Fruit fly (Drosophila melanogaster) whole organism, embryonic: ENCODE measurements around the gene CG2003.

Source experiments
- B-H1 ChIP-seq: fragments of 200-800 bp; sonication (Bioruptor generic); IDR thresholded peaks from 3 replicates; pipeline ENCODE4 v1.3.6; 2022; ENCODE audit warnings: missing biosample characterization, missing genetic modification characterization
- Bteb2 ChIP-seq: fragments of 200-800 bp; sonication (Bioruptor generic); optimal IDR thresholded peaks from 2 replicates; lab custom pipeline; 2016; ENCODE audit warnings: missing biosample characterization, missing genetic modification characterization
- CG1024 ChIP-seq: fragments of 200-800 bp; sonication (Bioruptor generic); IDR thresholded peaks from 2 replicates; pipeline ENCODE4 v1.3.6; 2022; ENCODE audit warnings: missing biosample characterization, missing genetic modification characterization
- CG10654 ChIP-seq: fragments of 200-800 bp; sonication (Bioruptor generic); optimal IDR thresholded peaks from 2 replicates; lab custom pipeline; 2016; ENCODE audit warnings: missing biosample characterization, missing genetic modification characterization
- CG11695 ChIP-seq: fragments of 200-800 bp; sonication (Bioruptor generic); IDR thresholded peaks from 3 replicates; pipeline ENCODE4 v1.3.6; 2022; ENCODE audit warnings: missing biosample characterization, missing genetic modification characterization
- CG12744 ChIP-seq: fragments of 200-800 bp; sonication (Bioruptor generic); optimal IDR thresholded peaks from 2 replicates; lab custom pipeline; 2016; ENCODE audit warnings: missing biosample characterization, missing genetic modification characterization
- CG13624 ChIP-seq: fragments of 200-800 bp; sonication (Bioruptor generic); optimal IDR thresholded peaks from 2 replicates; lab custom pipeline; 2016; ENCODE audit warnings: missing biosample characterization, missing genetic modification characterization
- CG2199 ChIP-seq: fragments of 200-800 bp; sonication (Bioruptor generic); IDR thresholded peaks from 3 replicates; pipeline ENCODE4 v1.3.6; 2022; ENCODE audit warnings: missing biosample characterization, missing genetic modification characterization
- CG31441 ChIP-seq: fragments of 200-800 bp; sonication (Bioruptor generic); IDR thresholded peaks from 2 replicates; pipeline ENCODE4 v1.3.6; 2022; ENCODE audit warnings: missing biosample characterization, missing genetic modification characterization
- CG3163 ChIP-seq: fragments of 200-800 bp; sonication (Bioruptor generic); optimal IDR thresholded peaks from 3 replicates; lab custom pipeline; 2016; ENCODE audit warnings: missing biosample characterization, missing genetic modification characterization
- CG3281 ChIP-seq: fragments of 200-800 bp; sonication (Bioruptor generic); optimal IDR thresholded peaks from 3 replicates; lab custom pipeline; 2017; ENCODE audit warnings: missing biosample characterization, mild to moderate bottlenecking, missing genetic modification characterization
- CG5180 ChIP-seq: fragments of 200-800 bp; sonication (Bioruptor generic); optimal IDR thresholded peaks from 3 replicates; lab custom pipeline; 2017; ENCODE audit warnings: missing biosample characterization, missing genetic modification characterization, mild to moderate bottlenecking, moderate library complexity, missing genetic modification reagents
- CG7839 ChIP-seq: fragments of 200-800 bp; sonication (Bioruptor generic); optimal IDR thresholded peaks from 3 replicates; lab custom pipeline; 2018; ENCODE audit warnings: missing biosample characterization, mild to moderate bottlenecking, missing genetic modification characterization, moderate library complexity
- CG7987 ChIP-seq: fragments of 200-800 bp; sonication (Bioruptor generic); optimal IDR thresholded peaks from 2 replicates; lab custom pipeline; 2018; ENCODE audit warnings: missing biosample characterization, mild to moderate bottlenecking, missing genetic modification characterization, moderate library complexity
- CG8281 ChIP-seq: fragments of 200-800 bp; sonication (Bioruptor generic); optimal IDR thresholded peaks from 2 replicates; lab custom pipeline; 2018; ENCODE audit warnings: missing biosample characterization, mild to moderate bottlenecking, missing genetic modification characterization, moderate library complexity
- CG8290 ChIP-seq, 3 experiments: fragments of 200-800 bp; sonication (Bioruptor generic); optimal IDR thresholded peaks; 2 replicates each; lab custom pipeline; 2016 to 2019; ENCODE audit warnings: missing biosample characterization in 3 of 3, missing genetic modification characterization in 3 of 3, mild to moderate bottlenecking in 2 of 3, moderate library complexity in 1 of 3
- CG8924 ChIP-seq: fragments of 200-800 bp; optimal IDR thresholded peaks from 3 replicates; lab custom pipeline; 2019; ENCODE audit warnings: missing biosample characterization, mild to moderate bottlenecking, missing genetic modification characterization, moderate library complexity
- CG9215 ChIP-seq: fragments of 200-800 bp; sonication (Bioruptor generic); IDR thresholded peaks from 2 replicates; pipeline ENCODE4 v1.3.6; 2022; ENCODE audit warnings: missing biosample characterization, missing genetic modification characterization
- D ChIP-seq, 2 experiments: fragments of 200-800 bp in 1 of 2; fragments of >200 bp in 1 of 2; sonication (Bioruptor generic) in 1 of 2; optimal IDR thresholded peaks; 2 replicates in 1 of 2; 3 replicates in 1 of 2; lab custom pipeline; 2017; ENCODE audit warnings: mild to moderate bottlenecking in 1 of 2, missing biosample characterization in 1 of 2, missing genetic modification characterization in 1 of 2, missing genetic modification reagents in 1 of 2
- Dip2 ChIP-seq: fragments of 200-800 bp; sonication (Bioruptor generic); IDR thresholded peaks from 2 replicates; pipeline ENCODE4 v1.3.6; 2022; ENCODE audit warnings: missing biosample characterization, missing genetic modification characterization
- E2f1 ChIP-seq: fragments of 200-800 bp; sonication (Bioruptor generic); IDR thresholded peaks from 2 replicates; pipeline ENCODE4 v1.3.6; 2022; ENCODE audit warnings: missing biosample characterization, missing genetic modification characterization
- Gsc ChIP-seq: fragments of 200-800 bp; sonication (Bioruptor generic); IDR thresholded peaks from 2 replicates; pipeline ENCODE4 v1.3.6; 2022; ENCODE audit warnings: missing biosample characterization, missing genetic modification characterization
- H15 ChIP-seq: fragments of 200-800 bp; sonication (Bioruptor generic); IDR thresholded peaks from 3 replicates; pipeline ENCODE4 v1.3.6; 2022; ENCODE audit warnings: missing biosample characterization, missing genetic modification characterization
- Lim3 ChIP-seq: fragments of 200-800 bp; sonication (Bioruptor generic); IDR thresholded peaks from 2 replicates; pipeline ENCODE4 v1.3.6; 2022; ENCODE audit warnings: missing biosample characterization, missing genetic modification characterization
- MESR4 ChIP-seq: fragments of 200-800 bp; sonication (Bioruptor generic); optimal IDR thresholded peaks from 2 replicates; lab custom pipeline; 2018; ENCODE audit warnings: missing biosample characterization, mild to moderate bottlenecking, missing genetic modification characterization, moderate library complexity
- Mad ChIP-seq: fragments of 200-800 bp; sonication (Bioruptor generic); optimal IDR thresholded peaks from 2 replicates; lab custom pipeline; 2016; ENCODE audit warnings: missing biosample characterization, missing genetic modification characterization
- Nf-YC ChIP-seq: fragments of 200-800 bp; optimal IDR thresholded peaks from 3 replicates; lab custom pipeline; 2019; ENCODE audit warnings: missing biosample characterization, mild to moderate bottlenecking, missing genetic modification characterization, moderate library complexity
- Opbp ChIP-seq: fragments of 200-800 bp; sonication (Bioruptor generic); IDR thresholded peaks from 3 replicates; pipeline ENCODE4 v1.3.6; 2022; ENCODE audit warnings: missing biosample characterization, missing genetic modification characterization; ENCODE audit not compliant: partially characterized antibody
- Optix ChIP-seq: fragments of 200-800 bp; sonication (Bioruptor generic); IDR thresholded peaks from 3 replicates; pipeline ENCODE4 v1.3.6; 2022; ENCODE audit warnings: missing biosample characterization, missing genetic modification characterization
- Rx ChIP-seq: fragments of 200-800 bp; sonication (Bioruptor generic); IDR thresholded peaks from 2 replicates; pipeline ENCODE4 v1.3.6; 2022; ENCODE audit warnings: missing biosample characterization, missing genetic modification characterization
- Tbp ChIP-seq: fragments of >200 bp; optimal IDR thresholded peaks from 2 replicates; lab custom pipeline; 2018; ENCODE audit warnings: missing biosample characterization, missing genetic modification characterization
- al ChIP-seq: fragments of 200-800 bp; sonication (Bioruptor generic); IDR thresholded peaks from 2 replicates; pipeline ENCODE4 v1.3.6; 2022; ENCODE audit warnings: missing biosample characterization, missing genetic modification characterization
- az2 ChIP-seq: fragments of 200-800 bp; sonication (Bioruptor generic); optimal IDR thresholded peaks from 3 replicates; lab custom pipeline; 2016; ENCODE audit warnings: missing biosample characterization, missing genetic modification characterization
- bowl ChIP-seq: fragments of 200-800 bp; sonication (Bioruptor generic); IDR thresholded peaks from 2 replicates; pipeline ENCODE4 v1.3.6; 2022; ENCODE audit warnings: missing biosample characterization, missing genetic modification characterization
- bsh ChIP-seq, 2 experiments: fragments of 200-800 bp; sonication (Bioruptor generic); optimal IDR thresholded peaks; 2 replicates each; lab custom pipeline; 2017 to 2018; ENCODE audit warnings: mild to moderate bottlenecking in 2 of 2, missing biosample characterization in 2 of 2, missing genetic modification characterization in 2 of 2, moderate library complexity in 1 of 2
- cg ChIP-seq: fragments of 200-800 bp; sonication (Bioruptor generic); optimal IDR thresholded peaks from 3 replicates; lab custom pipeline; 2019; ENCODE audit warnings: missing biosample characterization, mild to moderate bottlenecking, missing genetic modification characterization, moderate library complexity
- chif ChIP-seq, 2 experiments: fragments of 200-800 bp; sonication (Bioruptor generic); optimal IDR thresholded peaks; 3 replicates each; lab custom pipeline; 2016; ENCODE audit warnings: missing biosample characterization in 2 of 2, missing genetic modification characterization in 2 of 2
- chm ChIP-seq: fragments of 200-800 bp; sonication (Bioruptor generic); IDR thresholded peaks from 2 replicates; pipeline ENCODE4 v1.3.6; 2022; ENCODE audit warnings: missing biosample characterization, missing genetic modification characterization
- dmrt11E ChIP-seq: fragments of 200-800 bp; sonication (Bioruptor generic); optimal IDR thresholded peaks from 3 replicates; lab custom pipeline; 2018; ENCODE audit warnings: missing biosample characterization, mild to moderate bottlenecking, missing genetic modification characterization, moderate library complexity
- ems ChIP-seq: fragments of 200-800 bp; sonication (Bioruptor generic); optimal IDR thresholded peaks from 3 replicates; lab custom pipeline; 2016; ENCODE audit warnings: missing biosample characterization, missing genetic modification characterization
- fru ChIP-seq: fragments of >200 bp; optimal IDR thresholded peaks from 2 replicates; lab custom pipeline; 2017
- grau ChIP-seq: fragments of 200-800 bp; optimal IDR thresholded peaks from 3 replicates; lab custom pipeline; 2019; ENCODE audit warnings: missing biosample characterization, mild to moderate bottlenecking, missing genetic modification characterization, moderate library complexity
- nmo ChIP-seq: fragments of 200-800 bp; sonication (Bioruptor generic); optimal IDR thresholded peaks from 2 replicates; lab custom pipeline; 2018; ENCODE audit warnings: missing biosample characterization, mild to moderate bottlenecking, missing genetic modification characterization, moderate library complexity
- pita ChIP-seq: fragments of 200-800 bp; sonication (Bioruptor generic); optimal IDR thresholded peaks from 2 replicates; lab custom pipeline; 2017; ENCODE audit warnings: missing biosample characterization, mild to moderate bottlenecking, missing genetic modification characterization
- sc ChIP-seq, 3 experiments: fragments of >200 bp in 2 of 3; fragments of 200-800 bp in 1 of 3; sonication (Bioruptor generic) in 1 of 3; optimal IDR thresholded peaks; 2 replicates in 2 of 3; 3 replicates in 1 of 3; lab custom pipeline; 2017; ENCODE audit warnings: mild to moderate bottlenecking in 1 of 3, missing biosample characterization in 1 of 3, missing genetic modification characterization in 1 of 3, missing genetic modification reagents in 1 of 3
- ssp ChIP-seq: fragments of 200-800 bp; sonication (Bioruptor generic); IDR thresholded peaks from 2 replicates; pipeline ENCODE4 v1.3.6; 2022; ENCODE audit warnings: missing biosample characterization, missing genetic modification characterization
- sug ChIP-seq: fragments of 200-800 bp; optimal IDR thresholded peaks from 2 replicates; lab custom pipeline; 2019; ENCODE audit warnings: missing biosample characterization, mild to moderate bottlenecking, missing genetic modification characterization, moderate library complexity
- trh ChIP-seq: fragments of 200-800 bp; sonication (Bioruptor generic); optimal IDR thresholded peaks from 2 replicates; lab custom pipeline; 2016; ENCODE audit warnings: missing biosample characterization, missing genetic modification characterization
- wdn ChIP-seq: fragments of 200-800 bp; sonication (Bioruptor generic); IDR thresholded peaks from 2 replicates; pipeline ENCODE4 v1.3.6; 2022; ENCODE audit warnings: missing biosample characterization, missing genetic modification characterization
- wek ChIP-seq: fragments of 200-800 bp; sonication (Bioruptor generic); optimal IDR thresholded peaks from 3 replicates; lab custom pipeline; 2018; ENCODE audit warnings: missing biosample characterization, mild to moderate bottlenecking, missing genetic modification characterization, moderate library complexity
- zf30C ChIP-seq: fragments of 200-800 bp; sonication (Bioruptor generic); optimal IDR thresholded peaks from 3 replicates; lab custom pipeline; 2018; ENCODE audit warnings: missing biosample characterization, mild to moderate bottlenecking, missing genetic modification characterization

Gene CG2003

DNA sequence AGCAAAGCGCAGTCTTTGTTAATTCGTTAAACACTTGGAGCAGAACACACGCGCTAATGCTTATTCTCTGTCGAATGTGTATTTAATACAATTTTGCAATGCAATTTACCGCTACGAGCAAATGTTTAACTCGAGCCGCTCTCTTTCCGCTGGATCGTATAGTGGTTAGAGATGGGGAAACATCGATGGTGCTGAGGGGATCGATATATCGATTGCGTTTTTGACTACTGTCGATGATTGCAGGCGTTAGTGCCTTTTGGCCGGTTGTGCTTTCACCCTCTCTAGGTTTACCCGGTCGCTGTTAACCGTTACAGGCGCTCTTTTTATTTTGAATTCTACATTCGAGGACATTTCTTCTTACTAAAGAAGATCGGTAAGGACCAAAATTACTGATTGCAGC lies 7.7 kb downstream of the CG2003 start (continued):
- TF ChIP-seq B-H1, result no peak
- TF ChIP-seq wdn (GFP tag; lab: Robert Waterston, UW), result no peak
- TF ChIP-seq Rx (GFP tag; lab: Robert Waterston, UW), result no peak
- TF ChIP-seq CG12744 (GFP tag; lab: Kevin White, UChicago), result no peak
- TF ChIP-seq trh (GFP tag; lab: Kevin White, UChicago), result no peak
- TF ChIP-seq chif (GFP tag; optimal IDR thresholded peaks at IDR 0.05; lab: Kevin White, UChicago), result no peak
- TF ChIP-seq cg (GFP tag; lab: Kevin White, UChicago), result no peak
- no peak for TF ChIP-seq Lim3 (GFP tag; lab: Robert Waterston, UW)
- no peak for TF ChIP-seq CG3281
- no peak for TF ChIP-seq wek
- TF ChIP-seq CG11695 (GFP tag; lab: Robert Waterston, UW), result no peak
- no peak for TF ChIP-seq fru (lab: Kevin White, UChicago)
- TF ChIP-seq Dip2 (GFP tag; lab: Robert Waterston, UW), result no peak
- peak; percentile 36 for TF ChIP-seq nmo
- TF ChIP-seq Tbp (GFP tag; lab: Kevin White, UChicago), result no peak
- TF ChIP-seq D (optimal IDR thresholded peaks at IDR 0.05; lab: Kevin White, UChicago), result no peak
- no peak for TF ChIP-seq D (GFP tag; optimal IDR thresholded peaks at IDR 0.05; lab: Kevin White, UChicago)
- TF ChIP-seq Nf-YC (tag; lab: Kevin White, UChicago), result peak; percentile 26
- TF ChIP-seq CG3163 (GFP tag; lab: Kevin White, UChicago), result peak; percentile 40
- peak; percentile 98 for TF ChIP-seq Opbp
- no peak for TF ChIP-seq Gsc (GFP tag; lab: Robert Waterston, UW)
- no peak for TF ChIP-seq bowl (GFP tag; lab: Robert Waterston, UW)
- no peak for TF ChIP-seq sc (optimal IDR thresholded peaks at IDR 0.05; lab: Kevin White, UChicago)
- TF ChIP-seq sc (GFP tag; optimal IDR thresholded peaks at IDR 0.05; lab: Kevin White, UChicago), result no peak
- peak; percentile 14 for TF ChIP-seq grau (tag; lab: Kevin White, UChicago)
- peak; percentile 20 for TF ChIP-seq CG13624 (GFP tag; lab: Kevin White, UChicago)
- peak; percentile 24 for TF ChIP-seq CG7987 (GFP tag; lab: Kevin White, UChicago)
- TF ChIP-seq CG7839 (tag; lab: Kevin White, UChicago), result no peak
- no peak for TF ChIP-seq zf30C
- no peak for TF ChIP-seq CG1024 (GFP tag; lab: Robert Waterston, UW)
- no peak for TF ChIP-seq bsh (GFP tag; optimal IDR thresholded peaks at IDR 0.05; lab: Kevin White, UChicago)
- no peak for TF ChIP-seq CG5180 (GFP tag; lab: Kevin White, UChicago)
- no peak for TF ChIP-seq Mad (GFP tag; lab: Kevin White, UChicago)
- TF ChIP-seq CG8281 (tag; lab: Kevin White, UChicago), result no peak
- no peak for TF ChIP-seq ems (GFP tag; lab: Kevin White, UChicago)
- TF ChIP-seq sug (tag; lab: Kevin White, UChicago), result peak; percentile 21
- TF ChIP-seq ssp, result no peak
- peak; percentile 1 for TF ChIP-seq MESR4
- no peak for TF ChIP-seq CG9215 (GFP tag; lab: Robert Waterston, UW)
- TF ChIP-seq Optix (GFP tag; lab: Robert Waterston, UW), result no peak
- TF ChIP-seq chm (GFP tag; lab: Robert Waterston, UW), result peak; percentile 30; the same call in 1 of the 2 replicates
- no peak for TF ChIP-seq dmrt11E (tag; lab: Kevin White, UChicago)
- TF ChIP-seq al (GFP tag; lab: Robert Waterston, UW), result no peak
- TF ChIP-seq E2f1, result no peak; the same call in 1 of the 2 replicates
- TF ChIP-seq CG8924 (tag; lab: Kevin White, UChicago), result no peak
- no peak for TF ChIP-seq CG10654 (GFP tag; lab: Kevin White, UChicago)
- TF ChIP-seq CG8290 (GFP tag; optimal IDR thresholded peaks at IDR 0.05; lab: Kevin White, UChicago), result peak; percentile 27
- TF ChIP-seq CG8290 (tag; optimal IDR thresholded peaks at IDR 0.05; lab: Kevin White, UChicago), result peak in 1 of 2 experiments; percentile 66
- no peak for TF ChIP-seq az2 (GFP tag; lab: Kevin White, UChicago)
- no peak for TF ChIP-seq H15 (GFP tag; lab: Robert Waterston, UW)
- TF ChIP-seq pita (GFP tag; lab: Kevin White, UChicago), result no peak
- TF ChIP-seq Bteb2, result no peak
- peak; percentile 70; the same call in 2 of the 3 replicates for TF ChIP-seq CG2199 (GFP tag; lab: Robert Waterston, UW)
- TF ChIP-seq CG31441 (GFP tag; lab: Robert Waterston, UW), result no peak
